Worm (Caenorhabditis elegans): Measurements from ENCODE around the gene cdk-5.

ce11 chrIII:13426036-13426435 is 40.1 kb downstream of the cdk-5 start, which contains the start of gene cope-1:
- TF ChIP-seq ets-5 (GFP tag; IDR thresholded peaks at IDR 0.05), result no peak
- no peak for TF ChIP-seq lin-39 (tag; optimal IDR thresholded peaks at IDR 0.05)
- TF ChIP-seq zip-4 (GFP tag; optimal IDR thresholded peaks at IDR 0.05), result no peak
- TF ChIP-seq fkh-10 (GFP tag; optimal IDR thresholded peaks at IDR 0.05), result no peak
- no peak for TF ChIP-seq unc-130 (tag; optimal IDR thresholded peaks at IDR 0.05)
- no peak for TF ChIP-seq mdl-1 (tag; optimal IDR thresholded peaks at IDR 0.05)
- TF ChIP-seq ztf-11 (tag; optimal IDR thresholded peaks at IDR 0.05), result no peak
- TF ChIP-seq sup-37 (GFP tag; optimal IDR thresholded peaks at IDR 0.05), result no peak
- TF ChIP-seq pqm-1 (tag; optimal IDR thresholded peaks at IDR 0.05), result no peak
- TF ChIP-seq tbx-2 (tag; optimal IDR thresholded peaks at IDR 0.05), result no peak
- TF ChIP-seq nhr-77 (tag; optimal IDR thresholded peaks at IDR 0.05), result no peak
